Fruit fly (Drosophila melanogaster): ENCODE data around the gene Spn28Da.
A peak's percentile ranks its signal among the peaks of the same experiment; 100 is the strongest.

Gene Spn28Da

DNA sequence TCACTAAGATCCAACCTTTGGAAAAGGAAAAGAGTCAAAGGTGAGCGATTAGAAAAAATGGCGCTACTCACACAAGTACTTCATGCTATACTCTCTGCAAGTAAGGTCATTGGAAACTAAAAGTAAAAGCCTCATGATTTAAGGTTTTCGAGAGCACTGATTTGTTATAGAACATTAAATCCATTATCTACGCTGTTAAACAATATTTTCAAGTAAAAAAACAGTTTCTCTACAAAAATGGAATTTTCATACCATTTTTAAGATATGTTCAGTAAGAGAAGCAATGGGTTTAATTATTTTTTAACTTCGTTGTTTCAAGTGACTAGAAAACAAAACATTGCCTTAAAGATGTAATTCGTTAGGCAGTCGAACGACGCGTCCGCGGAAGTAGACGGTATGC lies at the start of gene Spn28Da:
TSS of gene Spn28Da (minus strand) at position 101 of the 400 bp plus-strand sequence.
- TF ChIP-seq tx (GFP tag; optimal IDR thresholded peaks at IDR 0.05) = no peak
- TF ChIP-seq Elba2 (GFP tag; optimal IDR thresholded peaks at IDR 0.05) = no peak
- no peak for TF ChIP-seq CG31441 (GFP tag; IDR thresholded peaks at IDR 0.05)
- TF ChIP-seq sima (GFP tag; optimal IDR thresholded peaks at IDR 0.05) = no peak
- TF ChIP-seq grau (tag; optimal IDR thresholded peaks at IDR 0.05) = no peak
- TF ChIP-seq tgo (GFP tag; IDR thresholded peaks at IDR 0.05) = no peak
- no peak for TF ChIP-seq her (GFP tag; optimal IDR thresholded peaks at IDR 0.05)
- no peak for TF ChIP-seq tin (GFP tag; optimal IDR thresholded peaks at IDR 0.05)
- TF ChIP-seq Hmx (GFP tag; optimal IDR thresholded peaks at IDR 0.05) = no peak
- TF ChIP-seq CG6175 (GFP tag; IDR thresholded peaks at IDR 0.05) = no peak
- no peak for TF ChIP-seq psq (GFP tag; optimal IDR thresholded peaks at IDR 0.05)
- TF ChIP-seq Rx (GFP tag; IDR thresholded peaks at IDR 0.05) = no peak
- TF ChIP-seq CG8359 (GFP tag; optimal IDR thresholded peaks at IDR 0.05; ENCODE audit: borderline replicate concordance) = no peak
- TF ChIP-seq CG14050 (GFP tag; IDR thresholded peaks at IDR 0.05) = no peak
- TF ChIP-seq slou (GFP tag; optimal IDR thresholded peaks at IDR 0.05) = no peak
- no peak for TF ChIP-seq gcm (GFP tag; optimal IDR thresholded peaks at IDR 0.05)
- TF ChIP-seq CG7839 (tag; optimal IDR thresholded peaks at IDR 0.05) = no peak

DNA sequence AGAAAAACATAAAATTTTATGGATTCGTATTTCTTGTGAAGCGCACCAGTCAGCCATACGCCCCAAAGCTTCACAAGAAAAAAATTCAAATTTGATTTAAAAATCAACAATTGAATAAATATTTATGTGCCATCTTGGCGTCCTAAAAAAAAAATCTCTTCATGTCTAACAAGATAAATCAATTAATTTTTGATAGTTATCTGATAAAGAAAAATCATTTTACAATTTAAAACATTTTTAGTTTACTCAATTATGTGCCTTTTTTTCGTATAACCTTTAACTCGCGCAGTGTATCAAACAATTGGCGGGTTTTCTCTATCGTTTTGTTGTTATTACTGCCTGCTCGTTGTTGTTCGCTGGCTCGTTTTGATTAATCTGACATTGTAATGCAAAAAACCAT lies 49.6 kb upstream of the Spn28Da start:
- TF ChIP-seq nerfin-1 (tag; optimal IDR thresholded peaks at IDR 0.05) = no peak
- TF ChIP-seq CG13287 (GFP tag; IDR thresholded peaks at IDR 0.05; ENCODE audit: partially characterized antibody) = no peak
- no peak for TF ChIP-seq CG9876 (GFP tag; optimal IDR thresholded peaks at IDR 0.05)
- TF ChIP-seq mam (GFP tag; optimal IDR thresholded peaks at IDR 0.05) = no peak
- no peak for TF ChIP-seq CG31388 (GFP tag; optimal IDR thresholded peaks at IDR 0.05)
- no peak for TF ChIP-seq dysf (GFP tag; IDR thresholded peaks at IDR 0.05)
- no peak for TF ChIP-seq CG7839 (tag; optimal IDR thresholded peaks at IDR 0.05)
- 0 out of 3 replicates have a peak, but pooled peaks have one; percentile 16 for TF ChIP-seq row (GFP tag; IDR thresholded peaks at IDR 0.05)
- no peak for TF ChIP-seq ato (GFP tag; IDR thresholded peaks at IDR 0.05; ENCODE audit: partially characterized antibody)
- TF ChIP-seq CG7271 (tag; optimal IDR thresholded peaks at IDR 0.05) = no peak
- TF ChIP-seq Lpt (GFP tag; optimal IDR thresholded peaks at IDR 0.05) = no peak
- no peak for TF ChIP-seq CG12744 (GFP tag; optimal IDR thresholded peaks at IDR 0.05)
- TF ChIP-seq zen2 (GFP tag; IDR thresholded peaks at IDR 0.05; ENCODE audit: partially characterized antibody) = no peak
- TF ChIP-seq Hr51 (GFP tag; optimal IDR thresholded peaks at IDR 0.05) = peak in 1 of 2 experiments; percentile 45
- TF ChIP-seq Antp (GFP tag; optimal IDR thresholded peaks at IDR 0.05) = no peak
- TF ChIP-seq ac (GFP tag; optimal IDR thresholded peaks at IDR 0.05) = no peak
- no peak for TF ChIP-seq CG32772 (GFP tag; IDR thresholded peaks at IDR 0.05)
- TF ChIP-seq CG13894 (tag; optimal IDR thresholded peaks at IDR 0.05) = no peak
- peak; percentile 10 for TF ChIP-seq unpg (GFP tag; optimal IDR thresholded peaks at IDR 0.05)
- TF ChIP-seq CG8944 (GFP tag; optimal IDR thresholded peaks at IDR 0.05) = no peak
- no peak for TF ChIP-seq mirr (GFP tag; optimal IDR thresholded peaks at IDR 0.05)
- TF ChIP-seq esg (GFP tag; conservative IDR thresholded peaks at IDR 0.05) = no peak
- no peak for TF ChIP-seq CG6654 (GFP tag; optimal IDR thresholded peaks at IDR 0.05)
- TF ChIP-seq CG1024 (GFP tag; IDR thresholded peaks at IDR 0.05) = no peak
- no peak for TF ChIP-seq CG3726 (GFP tag; IDR thresholded peaks at IDR 0.05)
- no peak for TF ChIP-seq gfzf (GFP tag; optimal IDR thresholded peaks at IDR 0.05)
- no peak for TF ChIP-seq Mad (GFP tag; optimal IDR thresholded peaks at IDR 0.05)
- TF ChIP-seq CG1529 (GFP tag; optimal IDR thresholded peaks at IDR 0.05) = no peak
- no peak for TF ChIP-seq hbn (GFP tag; IDR thresholded peaks at IDR 0.05; ENCODE audit: partially characterized antibody)
- TF ChIP-seq CG11504 (tag; optimal IDR thresholded peaks at IDR 0.05) = peak; percentile 23
- TF ChIP-seq Dip3 (GFP tag; optimal IDR thresholded peaks at IDR 0.05) = no peak
- no peak for TF ChIP-seq lov (optimal IDR thresholded peaks at IDR 0.05)
- TF ChIP-seq lov (GFP tag; IDR thresholded peaks at IDR 0.05) = no peak
- no peak for TF ChIP-seq Lim3 (GFP tag; IDR thresholded peaks at IDR 0.05)
- TF ChIP-seq grn (GFP tag; optimal IDR thresholded peaks at IDR 0.05) = no peak
- TF ChIP-seq slbo (GFP tag; IDR thresholded peaks at IDR 0.05) = no peak

Measured in whole organism, embryonic.